Fruit fly (Drosophila melanogaster): Measurements from ENCODE around the gene GstD7.

Gene GstD7

dm6 chr3R:12365887-12366286 lies 12.4 kb upstream of the GstD7 start:
- TF ChIP-seq Eip93F (GFP tag; optimal IDR thresholded peaks at IDR 0.05) (peak; percentile 3), spab (GFP tag; optimal IDR thresholded peaks at IDR 0.05) (no peak), vri (GFP tag; optimal IDR thresholded peaks at IDR 0.05) (peak; percentile 8), CG32006 (GFP tag; optimal IDR thresholded peaks at IDR 0.05) (no peak), esn (GFP tag; optimal IDR thresholded peaks at IDR 0.05) (no peak), fkh (GFP tag; optimal IDR thresholded peaks at IDR 0.05) (peak; percentile 31)

dm6 chr3R:12367464-12367863 lies 10.8 kb upstream of the GstD7 start, which contains the start of gene GstD9:
Gene GstD9, minus strand, starts transcription at chr3R:12367564.
- TF ChIP-seq Eip78C (GFP tag) (peak; percentile 41), Ets96B (tag; optimal IDR thresholded peaks at IDR 0.05) (no peak)

- no peak for TF ChIP-seq Eip93F (GFP tag; optimal IDR thresholded peaks at IDR 0.05)
- TF ChIP-seq topi (GFP tag; optimal IDR thresholded peaks at IDR 0.05), result peak; percentile 48
- no peak for TF ChIP-seq CG8319 (GFP tag; optimal IDR thresholded peaks at IDR 0.05)
- peak; percentile 59 for TF ChIP-seq OdsH (GFP tag; optimal IDR thresholded peaks at IDR 0.05)
- peak; percentile 35 for TF ChIP-seq Eip75B (GFP tag; optimal IDR thresholded peaks at IDR 0.05)
- peak; percentile 3 to 53 for TF ChIP-seq ss (GFP tag; optimal IDR thresholded peaks at IDR 0.05)
- TF ChIP-seq CG6276 (GFP tag; optimal IDR thresholded peaks at IDR 0.05), result peak; percentile 77
- peak; percentile 76 for TF ChIP-seq CG4318 (GFP tag; optimal IDR thresholded peaks at IDR 0.05)
- peak; percentile 61 for TF ChIP-seq CG10631 (GFP tag; optimal IDR thresholded peaks at IDR 0.05)
- TF ChIP-seq eg (GFP tag; IDR thresholded peaks at IDR 0.05), result peak; percentile 75
- TF ChIP-seq Ets96B (tag; optimal IDR thresholded peaks at IDR 0.05), result peak; percentile 51
- TF ChIP-seq Hr39 (GFP tag; optimal IDR thresholded peaks at IDR 0.05), result peak; percentile 61
- TF ChIP-seq spab (GFP tag; optimal IDR thresholded peaks at IDR 0.05), result peak; percentile 25
- TF ChIP-seq CG10669 (GFP tag; optimal IDR thresholded peaks at IDR 0.05), result peak; percentile 40
- peak; percentile 89 for TF ChIP-seq CG32006 (GFP tag; optimal IDR thresholded peaks at IDR 0.05)
- TF ChIP-seq CG6163 (GFP tag; IDR thresholded peaks at IDR 0.05), result peak; percentile 69
- peak; percentile 20 for TF ChIP-seq dsx (GFP tag; optimal IDR thresholded peaks at IDR 0.05; ENCODE audit: poor library complexity, severe bottlenecking)
- peak; percentile 62 for TF ChIP-seq fkh (GFP tag; optimal IDR thresholded peaks at IDR 0.05)
- no peak for TF ChIP-seq CG11902 (GFP tag; optimal IDR thresholded peaks at IDR 0.05)
- peak; percentile 76 for TF ChIP-seq CG15336 (GFP tag; IDR thresholded peaks at IDR 0.05)
- TF ChIP-seq CG8119 (GFP tag; IDR thresholded peaks at IDR 0.05), result peak; percentile 72
- peak; percentile 63 for TF ChIP-seq net (GFP tag; optimal IDR thresholded peaks at IDR 0.05)
- TF ChIP-seq Hr38 (GFP tag; optimal IDR thresholded peaks at IDR 0.05), result no peak
- TF ChIP-seq achi (GFP tag; optimal IDR thresholded peaks at IDR 0.05), result peak; percentile 74
- TF ChIP-seq CG6792 (GFP tag; optimal IDR thresholded peaks at IDR 0.05), result peak; percentile 21
- peak; percentile 64 for TF ChIP-seq lz (GFP tag; optimal IDR thresholded peaks at IDR 0.05)
- TF ChIP-seq cyc (GFP tag; optimal IDR thresholded peaks at IDR 0.05), result peak; percentile 60
- peak; percentile 79 for TF ChIP-seq svp (GFP tag)
- no peak for TF ChIP-seq CG6854 (GFP tag; optimal IDR thresholded peaks at IDR 0.05)
- peak; percentile 89 for TF ChIP-seq Eip78C (GFP tag)
- TF ChIP-seq Gug (GFP tag; IDR thresholded peaks at IDR 0.05), result 0 out of 2 replicates have a peak, but pooled peaks have one; percentile 52
- TF ChIP-seq fd59A (GFP tag; optimal IDR thresholded peaks at IDR 0.05), result peak; percentile 59
- no peak for TF ChIP-seq CG8632 (GFP tag; optimal IDR thresholded peaks at IDR 0.05)
- TF ChIP-seq Ets21C (GFP tag; optimal IDR thresholded peaks at IDR 0.05), result peak; percentile 39
- peak; percentile 36 for TF ChIP-seq Smox (GFP tag; optimal IDR thresholded peaks at IDR 0.05)
- peak; percentile 67 for TF ChIP-seq Sox14 (GFP tag; optimal IDR thresholded peaks at IDR 0.05)
- peak; percentile 1 for TF ChIP-seq CG7368 (GFP tag; optimal IDR thresholded peaks at IDR 0.05)
- TF ChIP-seq pdm3 (GFP tag; optimal IDR thresholded peaks at IDR 0.05), result peak; percentile 43
- no peak for TF ChIP-seq fd85E (GFP tag; optimal IDR thresholded peaks at IDR 0.05)
- TF ChIP-seq vri (GFP tag; optimal IDR thresholded peaks at IDR 0.05), result peak; percentile 49
- peak; percentile 36 for TF ChIP-seq CG16779 (tag; optimal IDR thresholded peaks at IDR 0.05)
- TF ChIP-seq salr (GFP tag; optimal IDR thresholded peaks at IDR 0.05), result peak in 1 of 2 experiments; percentile 81
- peak; percentile 83 for TF ChIP-seq Hr4 (GFP tag; optimal IDR thresholded peaks at IDR 0.05)
- TF ChIP-seq Sox102F (GFP tag; optimal IDR thresholded peaks at IDR 0.05), result peak; percentile 2
- peak; percentile 30 for TF ChIP-seq CG11762 (GFP tag; optimal IDR thresholded peaks at IDR 0.05; ENCODE audit: insufficient read depth)
These were observed 9.0 kb upstream of the GstD7 start, which contains the start of gene GstD1 for dm6 chr3R:12369135-12369792. Gene GstD1, minus strand, starts transcription at chr3R:12369268.
